Fruit fly (Drosophila melanogaster): ENCODE data around the gene CG3808.

Gene CG3808

DNA sequence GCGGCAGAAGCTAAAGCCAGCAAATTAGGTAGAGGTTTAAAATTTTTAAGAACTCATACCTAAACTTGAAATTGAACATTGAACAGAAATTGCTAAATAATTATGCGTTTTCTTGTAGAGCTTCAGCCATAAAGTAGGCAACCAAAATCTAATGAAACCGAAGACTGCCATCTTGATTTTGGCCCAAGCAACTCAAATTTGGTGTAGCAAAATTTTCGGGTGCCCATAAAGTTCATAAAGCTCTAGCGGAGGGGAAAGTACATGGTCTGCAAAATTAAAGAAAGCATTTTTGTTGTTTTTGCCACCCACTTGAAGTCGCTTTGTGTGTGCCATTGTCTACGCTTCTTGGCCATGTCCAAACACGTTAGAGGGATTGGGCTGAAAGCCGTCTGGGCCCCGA lies 43.4 kb downstream of the CG3808 start:
- peak; percentile 22 for TF ChIP-seq Eip78C (GFP tag)
- no peak for TF ChIP-seq ss (GFP tag; optimal IDR thresholded peaks at IDR 0.05)

DNA sequence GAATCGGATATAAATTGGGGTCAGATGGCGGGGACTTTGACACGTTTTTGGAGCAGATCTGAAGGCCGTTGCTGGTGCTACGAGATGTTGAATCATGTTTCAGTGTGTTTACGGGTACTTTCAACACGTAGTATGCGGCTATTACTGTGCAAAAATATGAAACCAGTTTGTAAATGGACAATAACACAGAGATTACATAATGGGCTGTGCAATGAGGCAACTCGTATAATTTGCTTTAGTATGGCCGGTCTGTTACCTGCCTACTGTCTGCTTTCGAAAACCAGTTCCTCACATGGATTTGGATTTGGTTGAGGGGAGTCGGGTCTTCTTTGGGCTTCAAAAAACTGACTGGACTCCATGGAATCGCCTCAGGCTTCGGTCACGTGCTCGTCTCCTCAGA lies 48.0 kb downstream of the CG3808 start:
- TF ChIP-seq vri (GFP tag; optimal IDR thresholded peaks at IDR 0.05) (peak; percentile 97), CG1621 (tag; optimal IDR thresholded peaks at IDR 0.05) (peak; percentile 1), CG16779 (tag; optimal IDR thresholded peaks at IDR 0.05) (no peak), Eip75B (GFP tag; optimal IDR thresholded peaks at IDR 0.05) (peak; percentile 22), fd85E (GFP tag; optimal IDR thresholded peaks at IDR 0.05) (no peak), CG7368 (GFP tag; optimal IDR thresholded peaks at IDR 0.05) (no peak), CG6276 (GFP tag; optimal IDR thresholded peaks at IDR 0.05) (no peak)

DNA sequence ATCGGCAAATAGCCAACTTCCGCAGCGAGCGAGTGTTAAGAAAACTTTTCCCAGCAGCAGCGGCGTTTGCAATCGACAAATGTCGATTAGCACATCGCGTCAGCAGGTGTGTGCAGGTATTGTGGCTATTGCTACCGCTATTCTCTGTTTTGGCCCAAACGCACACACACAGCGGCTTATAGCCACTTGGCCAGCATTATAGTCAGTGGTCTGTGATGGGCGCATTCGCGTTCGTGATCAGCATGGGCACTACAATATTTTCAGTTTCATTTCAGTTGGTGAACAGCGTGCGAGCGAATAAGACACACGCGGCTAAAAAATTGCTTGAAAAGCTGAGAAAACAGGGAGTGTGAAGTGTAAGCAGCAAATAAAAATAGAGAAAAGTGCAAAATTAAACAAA lies 50.0 kb downstream of the CG3808 start, which contains the start of gene CG6836:
Gene CG6836, plus strand, starts transcription at position 271 of the 400 bp plus-strand sequence.
- TF ChIP-seq Ets21C (GFP tag; optimal IDR thresholded peaks at IDR 0.05), result no peak
- peak; percentile 15; the same call in 1 of the 3 replicates for TF ChIP-seq CG6163 (GFP tag; IDR thresholded peaks at IDR 0.05)
- TF ChIP-seq Sox15 (GFP tag; optimal IDR thresholded peaks at IDR 0.05), result no peak
- TF ChIP-seq dsx (GFP tag; optimal IDR thresholded peaks at IDR 0.05; ENCODE audit: poor library complexity, severe bottlenecking), result no peak
- no peak for TF ChIP-seq net (GFP tag; optimal IDR thresholded peaks at IDR 0.05)
- TF ChIP-seq Eip78C (GFP tag), result peak; percentile 29
- TF ChIP-seq fkh (GFP tag; optimal IDR thresholded peaks at IDR 0.05), result peak; percentile 1

DNA sequence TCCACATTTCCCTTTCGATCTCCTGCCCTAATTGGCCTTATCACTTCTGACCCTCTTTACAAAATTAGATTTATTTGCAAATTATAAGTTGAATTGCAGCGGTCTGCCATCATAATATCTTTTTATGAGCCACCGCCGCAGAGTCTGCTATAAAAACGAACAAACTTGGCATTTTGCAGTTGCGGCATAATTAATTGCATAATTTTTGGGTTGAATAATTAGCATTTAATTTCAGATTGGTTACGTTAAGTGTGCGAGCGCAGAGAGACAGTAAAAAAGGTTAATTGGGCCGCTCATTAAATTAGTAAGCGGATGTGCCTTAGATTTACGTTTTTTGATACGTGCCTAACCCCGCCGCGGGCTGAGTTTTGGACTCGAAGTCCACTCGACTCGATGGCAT lies 51.3 kb downstream of the CG3808 start:
- TF ChIP-seq Hr39 (GFP tag; optimal IDR thresholded peaks at IDR 0.05) (no peak), CG6163 (GFP tag; IDR thresholded peaks at IDR 0.05) (0 out of 3 replicates have a peak, but pooled peaks have one; percentile 20)
